Worm (Caenorhabditis elegans) whole organism, L4/young adult: ENCODE measurements around the gene irg-1.

Experiments used
- W03F9.2 ChIP-seq: fragments of 150-350 bp; optimal IDR thresholded peaks from 2 replicates; lab custom pipeline; 2014; ENCODE audit warnings: missing biosample characterization, missing genetic modification characterization
- dao-5 ChIP-seq: sonication (generic microtip); optimal IDR thresholded peaks from 2 replicates; lab custom pipeline; 2016; ENCODE audit warnings: missing genotype, missing genetic modification characterization, moderate library complexity, missing compliant biosample characterization
- him-1 ChIP-seq: sonication (generic microtip); optimal IDR thresholded peaks from 2 replicates; lab custom pipeline; 2016; ENCODE audit warnings: missing genotype, missing genetic modification reagents, missing genetic modification characterization, missing compliant biosample characterization

DNA sequence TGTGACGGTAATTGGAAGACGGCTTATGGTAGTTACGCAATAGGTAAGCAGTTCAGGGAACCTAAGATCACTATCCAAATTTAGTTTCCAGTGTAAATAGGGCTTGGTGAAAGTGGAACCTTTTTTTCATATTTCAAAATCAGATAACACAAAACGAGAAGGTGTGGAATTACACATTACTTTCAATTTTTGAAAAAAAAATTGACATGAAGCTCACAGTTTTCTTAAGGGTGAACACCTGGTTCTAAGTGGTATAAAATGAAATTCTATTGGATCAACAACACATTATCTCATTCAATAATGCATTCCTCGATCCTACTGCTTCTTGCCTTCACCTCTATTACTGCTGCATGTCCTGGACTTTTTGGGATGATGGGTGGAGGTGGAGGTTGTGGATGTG lies 32.6 kb downstream of the irg-1 start, which contains the start of gene grl-30:
- TF ChIP-seq him-1 (tag; lab: Kevin White, UChicago) (no peak), dao-5 (no peak), W03F9.2 (tag; lab: Kevin White, UChicago) (no peak)
